Fruit fly (Drosophila melanogaster): ENCODE measurements around the gene CG43317.
A peak's percentile ranks its signal among the peaks of the same experiment; 100 is the strongest.

CG43317 gene

DNA sequence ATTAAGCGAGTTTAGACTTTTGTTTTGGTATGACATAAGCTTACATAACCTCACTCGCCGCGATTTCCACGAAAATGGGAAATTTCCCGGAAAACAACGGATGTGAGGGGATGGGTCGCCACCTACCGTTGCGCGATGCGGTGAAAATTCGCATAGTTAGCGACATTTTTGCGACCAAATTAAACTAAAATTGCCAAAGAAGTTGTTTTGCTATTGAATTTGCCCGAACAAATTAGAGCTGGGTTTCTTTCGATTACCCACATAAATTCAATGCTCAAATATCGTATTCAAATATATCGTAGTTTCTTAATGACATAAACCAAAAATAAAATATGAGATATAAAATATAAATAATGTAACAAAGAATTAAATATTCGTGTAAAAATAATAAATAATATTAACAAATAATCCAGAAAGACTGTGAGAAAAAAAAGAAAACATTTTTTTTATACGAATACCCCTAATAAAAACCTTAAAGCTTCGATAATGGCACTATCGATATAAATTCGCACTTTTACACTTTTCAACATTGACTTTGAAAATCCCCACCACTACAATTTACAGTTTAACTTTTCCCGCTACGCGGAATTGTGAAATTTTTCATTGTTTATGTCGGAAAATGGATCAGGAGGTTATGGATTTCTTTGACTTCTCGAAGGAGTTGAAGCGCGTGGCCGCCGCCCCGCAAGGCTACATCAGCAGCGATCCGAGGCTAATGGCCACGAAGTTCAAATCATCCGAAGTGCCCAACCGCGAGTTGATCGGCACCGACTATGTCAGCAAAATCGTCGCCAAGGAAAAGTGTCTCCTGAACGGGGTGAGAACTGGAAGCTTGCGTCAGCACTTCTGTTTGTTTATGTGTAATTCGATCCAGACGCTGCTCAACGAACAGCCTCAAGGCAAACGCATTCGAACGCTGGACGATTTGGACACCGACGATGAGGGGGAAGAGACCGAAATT lies 2.9 kb upstream of the CG43317 start, which contains the start of the genes ND-23 and spn-E (continued):
- TF ChIP-seq unc-4 (GFP tag; IDR thresholded peaks at IDR 0.05; ENCODE audit: partially characterized antibody): peak; percentile 86
- TF ChIP-seq wek (GFP tag; optimal IDR thresholded peaks at IDR 0.05): peak; percentile 93
- TF ChIP-seq CG17829 (tag; optimal IDR thresholded peaks at IDR 0.05): peak; percentile 85
- peak; percentile 36 for TF ChIP-seq Myb (GFP tag; optimal IDR thresholded peaks at IDR 0.05)
- peak; percentile 31 for TF ChIP-seq trh (GFP tag; optimal IDR thresholded peaks at IDR 0.05)
- TF ChIP-seq nom (GFP tag; optimal IDR thresholded peaks at IDR 0.05): no peak
- TF ChIP-seq chn (GFP tag; optimal IDR thresholded peaks at IDR 0.05): no peak
- TF ChIP-seq lola (GFP tag; optimal IDR thresholded peaks at IDR 0.05): peak in 1 of 3 experiments; percentile 55
- no peak for TF ChIP-seq CG4707 (GFP tag; optimal IDR thresholded peaks at IDR 0.05)
- no peak for TF ChIP-seq prd (optimal IDR thresholded peaks at IDR 0.05)
- TF ChIP-seq prd (GFP tag; IDR thresholded peaks at IDR 0.05): peak; percentile 58
- TF ChIP-seq Atf6 (GFP tag; IDR thresholded peaks at IDR 0.05): peak; percentile 27; the same call in 1 of the 2 replicates
- peak; percentile 56 for TF ChIP-seq CG13775 (GFP tag; optimal IDR thresholded peaks at IDR 0.05)
- TF ChIP-seq CG13424 (tag; optimal IDR thresholded peaks at IDR 0.05): peak; percentile 67
- TF ChIP-seq Dp (GFP tag; optimal IDR thresholded peaks at IDR 0.05): peak; percentile 80
- peak; percentile 94 for TF ChIP-seq Dll (GFP tag; IDR thresholded peaks at IDR 0.05; ENCODE audit: partially characterized antibody)
- TF ChIP-seq CG10654 (GFP tag; optimal IDR thresholded peaks at IDR 0.05): peak; percentile 27
- TF ChIP-seq pita (GFP tag; optimal IDR thresholded peaks at IDR 0.05): no peak
- TF ChIP-seq dmrt11E (tag; optimal IDR thresholded peaks at IDR 0.05): peak; percentile 66
- peak; percentile 41 for TF ChIP-seq YL-1 (GFP tag; optimal IDR thresholded peaks at IDR 0.05)
- no peak for TF ChIP-seq yki (optimal IDR thresholded peaks at IDR 0.05)
- TF ChIP-seq CG32772 (GFP tag; IDR thresholded peaks at IDR 0.05): 0 out of 2 replicates have a peak, but pooled peaks have one; percentile 28
- no peak for TF ChIP-seq CG3838 (GFP tag; optimal IDR thresholded peaks at IDR 0.05)
- peak; percentile 76 for TF ChIP-seq CG2116 (GFP tag; optimal IDR thresholded peaks at IDR 0.05)
- 0 out of 3 replicates have a peak, but pooled peaks have one; percentile 56 for TF ChIP-seq CG11695 (GFP tag; IDR thresholded peaks at IDR 0.05)
- peak; percentile 58 for TF ChIP-seq CG10979 (tag; optimal IDR thresholded peaks at IDR 0.05)
- TF ChIP-seq inv (GFP tag; IDR thresholded peaks at IDR 0.05; ENCODE audit: partially characterized antibody): peak; percentile 75
- 0 out of 2 replicates have a peak, but pooled peaks have one; percentile 23 for TF ChIP-seq CG11085 (GFP tag; IDR thresholded peaks at IDR 0.05)
- peak; percentile 83 for TF ChIP-seq CG12391 (tag; optimal IDR thresholded peaks at IDR 0.05)
- TF ChIP-seq Side (GFP tag; optimal IDR thresholded peaks at IDR 0.05): no peak
- peak; percentile 58; the same call in 2 of the 3 replicates for TF ChIP-seq vnd (GFP tag; IDR thresholded peaks at IDR 0.05; ENCODE audit: partially characterized antibody)
- peak; percentile 18; the same call in 1 of the 3 replicates for TF ChIP-seq Aef1 (GFP tag; IDR thresholded peaks at IDR 0.05)
- 0 out of 2 replicates have a peak, but pooled peaks have one; percentile 23 for TF ChIP-seq Drgx (GFP tag; IDR thresholded peaks at IDR 0.05)
- TF ChIP-seq Ssrp (tag; optimal IDR thresholded peaks at IDR 0.05): peak; percentile 54
- peak; percentile 77 for TF ChIP-seq BEAF-32 (GFP tag; optimal IDR thresholded peaks at IDR 0.05)
- peak; percentile 49 for TF ChIP-seq twi (tag; optimal IDR thresholded peaks at IDR 0.05)
- peak; percentile 42; the same call in 1 of the 3 replicates for TF ChIP-seq Opbp (GFP tag; IDR thresholded peaks at IDR 0.05; ENCODE audit: partially characterized antibody)
- TF ChIP-seq Xrp1 (GFP tag; IDR thresholded peaks at IDR 0.05): peak; percentile 55; the same call in 1 of the 2 replicates
- TF ChIP-seq CG30020 (tag; optimal IDR thresholded peaks at IDR 0.05): peak; percentile 63
- no peak for TF ChIP-seq mirr (GFP tag; optimal IDR thresholded peaks at IDR 0.05)
- peak; percentile 45 for TF ChIP-seq Xbp1 (GFP tag; optimal IDR thresholded peaks at IDR 0.05)
- peak in 1 of 2 experiments; percentile 1 for TF ChIP-seq insv (GFP tag; optimal IDR thresholded peaks at IDR 0.05)
- 0 out of 2 replicates have a peak, but pooled peaks have one; percentile 14 for TF ChIP-seq Taf1 (GFP tag; IDR thresholded peaks at IDR 0.05)
- peak; percentile 26 for TF ChIP-seq lilli (GFP tag; optimal IDR thresholded peaks at IDR 0.05)
- TF ChIP-seq CG7372 (GFP tag; IDR thresholded peaks at IDR 0.05): peak; percentile 48
- peak; percentile 70 for TF ChIP-seq Bgb (GFP tag; IDR thresholded peaks at IDR 0.05; ENCODE audit: partially characterized antibody)
- TF ChIP-seq Spps (tag; optimal IDR thresholded peaks at IDR 0.05): no peak

Measured in whole organism, embryonic.